Fruit fly (Drosophila melanogaster) whole organism, embryonic: Measurements from ENCODE around the gene pkaap.

ENCODE experiments used
- Bdp1 ChIP-seq: fragments of 200-800 bp; sonication (Bioruptor generic); optimal IDR thresholded peaks from 3 replicates; lab custom pipeline; 2016; ENCODE audit warnings: missing biosample characterization, missing genetic modification characterization
- CG10366 ChIP-seq: fragments of 200-800 bp; sonication (Bioruptor generic); IDR thresholded peaks from 2 replicates; pipeline ENCODE4 v1.3.6; 2022; ENCODE audit warnings: missing biosample characterization, missing genetic modification characterization
- CG10462 ChIP-seq: fragments of 200-800 bp; sonication (Bioruptor generic); optimal IDR thresholded peaks from 2 replicates; lab custom pipeline; 2016; ENCODE audit warnings: missing biosample characterization, missing genetic modification characterization
- CG14014 ChIP-seq: fragments of 200-800 bp; sonication (Bioruptor generic); IDR thresholded peaks from 2 replicates; pipeline ENCODE4 v1.3.6; 2022; ENCODE audit warnings: missing biosample characterization, missing genetic modification characterization
- CG14710 ChIP-seq: fragments of 200-800 bp; sonication (Bioruptor generic); optimal IDR thresholded peaks from 3 replicates; lab custom pipeline; 2019; ENCODE audit warnings: missing biosample characterization, mild to moderate bottlenecking, missing genetic modification characterization, moderate library complexity
- CG15011 ChIP-seq: fragments of 200-800 bp; sonication (Bioruptor generic); optimal IDR thresholded peaks from 3 replicates; lab custom pipeline; 2018; ENCODE audit warnings: missing biosample characterization, mild to moderate bottlenecking, missing genetic modification characterization
- CG16779 ChIP-seq: fragments of 200-800 bp; sonication (Bioruptor generic); IDR thresholded peaks from 2 replicates; pipeline ENCODE4 v1.3.6; 2022; ENCODE audit warnings: missing biosample characterization, missing genetic modification characterization
- CG17359 ChIP-seq: fragments of 200-800 bp; sonication (Bioruptor generic); optimal IDR thresholded peaks from 3 replicates; lab custom pipeline; 2018; ENCODE audit warnings: missing biosample characterization, mild to moderate bottlenecking, missing genetic modification characterization, moderate library complexity
- CG17829 ChIP-seq: fragments of 200-800 bp; optimal IDR thresholded peaks from 2 replicates; lab custom pipeline; 2019; ENCODE audit warnings: missing biosample characterization, mild to moderate bottlenecking, missing genetic modification characterization, moderate library complexity
- CG1792 ChIP-seq: fragments of 200-800 bp; sonication (Bioruptor generic); optimal IDR thresholded peaks from 2 replicates; lab custom pipeline; 2016; ENCODE audit warnings: missing biosample characterization, missing genetic modification characterization
- CG2875 ChIP-seq: fragments of 200-800 bp; sonication (Bioruptor generic); optimal IDR thresholded peaks from 2 replicates; lab custom pipeline; 2017; ENCODE audit warnings: missing biosample characterization, mild to moderate bottlenecking, missing genetic modification characterization, missing genetic modification reagents
- CG3065 ChIP-seq: fragments of 200-800 bp; sonication (Bioruptor generic); optimal IDR thresholded peaks from 2 replicates; lab custom pipeline; 2016; ENCODE audit warnings: missing biosample characterization, missing genetic modification characterization
- CG31388 ChIP-seq: fragments of 200-800 bp; sonication (Bioruptor generic); optimal IDR thresholded peaks from 2 replicates; lab custom pipeline; 2016; ENCODE audit warnings: missing biosample characterization, missing genetic modification characterization
- CG3838 ChIP-seq: fragments of 200-800 bp; sonication (Bioruptor generic); optimal IDR thresholded peaks from 3 replicates; lab custom pipeline; 2016; ENCODE audit warnings: missing biosample characterization, missing genetic modification characterization
- CG3847 ChIP-seq: fragments of 200-800 bp; sonication (Bioruptor generic); IDR thresholded peaks from 2 replicates; pipeline ENCODE4 v1.3.6; 2022; ENCODE audit warnings: missing biosample characterization, missing genetic modification characterization
- CG3995 ChIP-seq: fragments of 200-800 bp; sonication (Bioruptor generic); optimal IDR thresholded peaks from 3 replicates; lab custom pipeline; 2016; ENCODE audit warnings: missing biosample characterization, missing genetic modification characterization
- CG43689 ChIP-seq: fragments of 200-800 bp; sonication (Bioruptor generic); IDR thresholded peaks from 2 replicates; pipeline ENCODE4 v1.3.6; 2022; ENCODE audit warnings: missing biosample characterization, missing genetic modification characterization
- CG4820 ChIP-seq: fragments of 200-800 bp; sonication (Bioruptor generic); optimal IDR thresholded peaks from 3 replicates; lab custom pipeline; 2016; ENCODE audit warnings: missing biosample characterization, missing genetic modification characterization
- CG6791 ChIP-seq: fragments of 200-800 bp; sonication (Bioruptor generic); IDR thresholded peaks from 3 replicates; pipeline ENCODE4 v1.3.6; 2022; ENCODE audit warnings: missing biosample characterization, missing genetic modification characterization; ENCODE audit not compliant: partially characterized antibody
- CG7963 ChIP-seq: fragments of 200-800 bp; sonication (Bioruptor generic); IDR thresholded peaks from 3 replicates; pipeline ENCODE4 v1.3.6; 2022; ENCODE audit warnings: missing biosample characterization, missing genetic modification characterization; ENCODE audit not compliant: partially characterized antibody
- D19A ChIP-seq: fragments of 200-800 bp; optimal IDR thresholded peaks from 3 replicates; lab custom pipeline; 2019; ENCODE audit warnings: missing biosample characterization, mild to moderate bottlenecking, missing genetic modification characterization, moderate library complexity
- E2f2 ChIP-seq: fragments of 200-800 bp; sonication (Bioruptor generic); IDR thresholded peaks from 2 replicates; pipeline ENCODE4 v1.3.6; 2022; ENCODE audit warnings: missing biosample characterization, missing genetic modification characterization
- HLH4C ChIP-seq: fragments of 200-800 bp; sonication (Bioruptor generic); IDR thresholded peaks from 3 replicates; pipeline ENCODE4 v1.3.6; 2022; ENCODE audit warnings: missing biosample characterization, missing genetic modification characterization; ENCODE audit not compliant: partially characterized antibody
- Kr ChIP-seq: fragments of 200-800 bp; sonication (Bioruptor generic); optimal IDR thresholded peaks from 2 replicates; lab custom pipeline; 2017; ENCODE audit warnings: missing biosample characterization, mild to moderate bottlenecking, missing genetic modification characterization
- Meics ChIP-seq: fragments of 200-800 bp; sonication (Bioruptor generic); optimal IDR thresholded peaks from 2 replicates; lab custom pipeline; 2017; ENCODE audit warnings: missing biosample characterization, mild to moderate bottlenecking, missing genetic modification characterization
- NC2β ChIP-seq: fragments of 200-800 bp; sonication (Bioruptor generic); optimal IDR thresholded peaks from 2 replicates; lab custom pipeline; 2016; ENCODE audit warnings: missing biosample characterization, missing genetic modification characterization
- Neu2 ChIP-seq: fragments of 200-800 bp; sonication (Bioruptor generic); optimal IDR thresholded peaks from 3 replicates; lab custom pipeline; 2016; ENCODE audit warnings: missing biosample characterization, missing genetic modification characterization, borderline replicate concordance
- Ravus ChIP-seq: fragments of 200-800 bp; sonication (Bioruptor generic); IDR thresholded peaks from 2 replicates; pipeline ENCODE4 v1.3.6; 2022; ENCODE audit warnings: missing biosample characterization, missing genetic modification characterization
- Sry-β ChIP-seq: fragments of 200-800 bp; sonication (Bioruptor generic); optimal IDR thresholded peaks from 2 replicates; lab custom pipeline; 2018; ENCODE audit warnings: missing biosample characterization, mild to moderate bottlenecking, missing genetic modification characterization, moderate library complexity
- ab ChIP-seq: fragments of 200-800 bp; sonication (Bioruptor generic); optimal IDR thresholded peaks from 2 replicates; lab custom pipeline; 2016; ENCODE audit warnings: missing biosample characterization, missing genetic modification characterization
- abd-A ChIP-seq: fragments of 200-800 bp; sonication (Bioruptor generic); optimal IDR thresholded peaks from 3 replicates; lab custom pipeline; 2019; ENCODE audit warnings: missing biosample characterization, mild to moderate bottlenecking, missing genetic modification characterization, moderate library complexity
- cato ChIP-seq: fragments of 200-800 bp; sonication (Bioruptor generic); optimal IDR thresholded peaks from 2 replicates; lab custom pipeline; 2016; ENCODE audit warnings: missing biosample characterization, missing genetic modification characterization, borderline replicate concordance
- cwo ChIP-seq: fragments of 200-800 bp; sonication (Bioruptor generic); optimal IDR thresholded peaks from 3 replicates; lab custom pipeline; 2017; ENCODE audit warnings: missing biosample characterization, missing genetic modification characterization, mild to moderate bottlenecking, moderate library complexity, missing genetic modification reagents
- gsb-n ChIP-seq: fragments of 200-800 bp; sonication (Bioruptor generic); optimal IDR thresholded peaks from 3 replicates; lab custom pipeline; 2018; ENCODE audit warnings: missing biosample characterization, mild to moderate bottlenecking, missing genetic modification characterization
- jing ChIP-seq: fragments of 200-800 bp; sonication (Bioruptor generic); optimal IDR thresholded peaks from 2 replicates; lab custom pipeline; 2018; ENCODE audit warnings: missing biosample characterization, mild to moderate bottlenecking, missing genetic modification characterization
- ken ChIP-seq: fragments of 200-800 bp; sonication (Bioruptor generic); IDR thresholded peaks from 3 replicates; pipeline ENCODE4 v1.3.6; 2022; ENCODE audit warnings: missing biosample characterization, missing genetic modification characterization
- nom ChIP-seq: fragments of 200-800 bp; sonication (Bioruptor generic); optimal IDR thresholded peaks from 2 replicates; lab custom pipeline; 2017; ENCODE audit warnings: missing biosample characterization, missing genetic modification characterization, mild to moderate bottlenecking, moderate library complexity, missing genetic modification reagents
- odd ChIP-seq: fragments of 200-800 bp; sonication (Bioruptor generic); optimal IDR thresholded peaks from 2 replicates; lab custom pipeline; 2017; ENCODE audit warnings: missing biosample characterization, mild to moderate bottlenecking, missing genetic modification characterization
- pros ChIP-seq: fragments of 200-800 bp; sonication (Bioruptor generic); optimal IDR thresholded peaks from 3 replicates; lab custom pipeline; 2019; ENCODE audit warnings: missing biosample characterization, mild to moderate bottlenecking, missing genetic modification characterization, moderate library complexity
- repo ChIP-seq: fragments of 200-800 bp; sonication (Bioruptor generic); optimal IDR thresholded peaks from 2 replicates; lab custom pipeline; 2016; ENCODE audit warnings: missing biosample characterization, missing genetic modification characterization
- ro ChIP-seq: fragments of 200-800 bp; sonication (Bioruptor generic); IDR thresholded peaks from 2 replicates; pipeline ENCODE4 v1.3.6; 2022; ENCODE audit warnings: missing biosample characterization, missing genetic modification characterization
- run ChIP-seq: fragments of 200-800 bp; sonication (Bioruptor generic); optimal IDR thresholded peaks from 3 replicates; lab custom pipeline; 2018; ENCODE audit warnings: missing biosample characterization, mild to moderate bottlenecking, missing genetic modification characterization
- slp2 ChIP-seq: fragments of 200-800 bp; sonication (Bioruptor generic); optimal IDR thresholded peaks from 2 replicates; lab custom pipeline; 2016; ENCODE audit warnings: missing biosample characterization, missing genetic modification characterization
- so ChIP-seq: fragments of 200-800 bp; sonication (Bioruptor generic); IDR thresholded peaks from 3 replicates; pipeline ENCODE4 v1.3.6; 2022; ENCODE audit warnings: missing biosample characterization, missing genetic modification characterization
- sr ChIP-seq: fragments of 200-800 bp; sonication (Bioruptor generic); IDR thresholded peaks from 3 replicates; pipeline ENCODE4 v1.3.6; 2022; ENCODE audit warnings: missing biosample characterization, missing genetic modification characterization
- ssp ChIP-seq: fragments of 200-800 bp; sonication (Bioruptor generic); IDR thresholded peaks from 2 replicates; pipeline ENCODE4 v1.3.6; 2022; ENCODE audit warnings: missing biosample characterization, missing genetic modification characterization
- tgo ChIP-seq: fragments of 200-800 bp; sonication (Bioruptor generic); IDR thresholded peaks from 3 replicates; pipeline ENCODE4 v1.3.6; 2022; ENCODE audit warnings: missing biosample characterization, missing genetic modification characterization
- tup ChIP-seq: fragments of 200-800 bp; sonication (Bioruptor generic); optimal IDR thresholded peaks from 2 replicates; lab custom pipeline; 2016; ENCODE audit warnings: missing biosample characterization, mild to moderate bottlenecking, missing genetic modification characterization, moderate library complexity
- zf30C ChIP-seq: fragments of 200-800 bp; sonication (Bioruptor generic); optimal IDR thresholded peaks from 3 replicates; lab custom pipeline; 2018; ENCODE audit warnings: missing biosample characterization, mild to moderate bottlenecking, missing genetic modification characterization
- zfh1 ChIP-seq: fragments of 200-800 bp; sonication (Bioruptor generic); IDR thresholded peaks from 3 replicates; pipeline ENCODE4 v1.3.6; 2022; ENCODE audit warnings: missing biosample characterization, missing genetic modification characterization

Gene pkaap

dm6 chr2L:16279774-16280252 lies 8.3 kb upstream of the pkaap start (continued):
- peak; percentile 95 for TF ChIP-seq CG17359 (tag; lab: Kevin White, UChicago)
- peak; percentile 94 for TF ChIP-seq CG17829 (tag; lab: Kevin White, UChicago)
- TF ChIP-seq CG14014 (GFP tag; lab: Robert Waterston, UW): no peak
- TF ChIP-seq run (tag; lab: Kevin White, UChicago): peak; percentile 91
- peak; percentile 46; the same call in 1 of the 2 replicates for TF ChIP-seq CG3847
- TF ChIP-seq CG3995 (GFP tag; lab: Kevin White, UChicago): peak; percentile 41
- TF ChIP-seq CG43689 (GFP tag; lab: Robert Waterston, UW): 0 out of 2 replicates have a peak, but pooled peaks have one; percentile 10
- TF ChIP-seq NC2β (GFP tag; lab: Kevin White, UChicago): peak; percentile 86
- TF ChIP-seq gsb-n (tag; lab: Kevin White, UChicago): peak; percentile 88
- TF ChIP-seq so (GFP tag; lab: Robert Waterston, UW): peak; percentile 86; the same call in 2 of the 3 replicates
- TF ChIP-seq CG6791 (GFP tag; lab: Robert Waterston, UW): no peak; the same call in 2 of the 3 replicates
- TF ChIP-seq cwo: peak; percentile 71
- TF ChIP-seq pros (GFP tag; lab: Kevin White, UChicago): no peak
- peak; percentile 89 for TF ChIP-seq CG10462 (GFP tag; lab: Kevin White, UChicago)
- peak; percentile 83 for TF ChIP-seq Meics (GFP tag; lab: Kevin White, UChicago)
- TF ChIP-seq Ravus: no peak
- TF ChIP-seq sr (GFP tag; lab: Robert Waterston, UW): 0 out of 3 replicates have a peak, but pooled peaks have one; percentile 6
- peak; percentile 90 for TF ChIP-seq jing (GFP tag; lab: Kevin White, UChicago)
- peak; percentile 92 for TF ChIP-seq CG2875
- peak; percentile 21 for TF ChIP-seq abd-A
- TF ChIP-seq ken: peak; percentile 79; the same call in 2 of the 3 replicates
- TF ChIP-seq ro (GFP tag; lab: Robert Waterston, UW): peak; percentile 28; the same call in 1 of the 2 replicates
- peak; percentile 76 for TF ChIP-seq CG3838 (GFP tag; lab: Kevin White, UChicago)
- TF ChIP-seq CG16779 (GFP tag; lab: Robert Waterston, UW): no peak
- peak; percentile 79 for TF ChIP-seq CG3065
- peak; percentile 92 for TF ChIP-seq CG4820
- TF ChIP-seq CG7963 (GFP tag; lab: Robert Waterston, UW): no peak
- TF ChIP-seq Neu2 (GFP tag; lab: Kevin White, UChicago): no peak
- peak; percentile 69 for TF ChIP-seq CG10366 (GFP tag; lab: Robert Waterston, UW)
- TF ChIP-seq ssp: peak; percentile 44; the same call in 1 of the 2 replicates
- peak; percentile 80 for TF ChIP-seq CG15011 (GFP tag; lab: Kevin White, UChicago)
- TF ChIP-seq CG1792: peak; percentile 57
- TF ChIP-seq slp2 (GFP tag; lab: Kevin White, UChicago): peak; percentile 86
- TF ChIP-seq odd (GFP tag; lab: Kevin White, UChicago): peak; percentile 92
- TF ChIP-seq cato: peak; percentile 90
- TF ChIP-seq zf30C (GFP tag; lab: Kevin White, UChicago): no peak
- TF ChIP-seq D19A (tag; lab: Kevin White, UChicago): peak; percentile 96
- peak; percentile 64 for TF ChIP-seq CG31388 (GFP tag; lab: Kevin White, UChicago)
- TF ChIP-seq E2f2 (GFP tag; lab: Robert Waterston, UW): peak; percentile 58; the same call in 1 of the 2 replicates
- peak; percentile 82 for TF ChIP-seq zfh1 (GFP tag; lab: Robert Waterston, UW)
- TF ChIP-seq HLH4C (GFP tag; lab: Robert Waterston, UW): no peak
- TF ChIP-seq repo (GFP tag; lab: Kevin White, UChicago): peak; percentile 79
- TF ChIP-seq Bdp1 (GFP tag; lab: Kevin White, UChicago): peak; percentile 56
- peak; percentile 57 for TF ChIP-seq ab (GFP tag; lab: Kevin White, UChicago)
- peak; percentile 59 for TF ChIP-seq Sry-β (GFP tag; lab: Kevin White, UChicago)
- peak; percentile 72 for TF ChIP-seq tup (GFP tag; lab: Kevin White, UChicago)
- TF ChIP-seq CG14710: peak; percentile 94
- TF ChIP-seq tgo (GFP tag; lab: Robert Waterston, UW): peak; percentile 82
- peak; percentile 30 for TF ChIP-seq nom (GFP tag; lab: Kevin White, UChicago)
- no peak for TF ChIP-seq Kr (GFP tag; lab: Kevin White, UChicago)
